Worm (Caenorhabditis elegans) whole organism, L1 larva: ENCODE results near the gene arf-1.

Source experiments
- C04F5.9 ChIP-seq: sonication (generic microtip); optimal IDR thresholded peaks from 2 replicates; lab custom pipeline; 2016; ENCODE audit warnings: missing genetic modification characterization, missing compliant biosample characterization
- C16A3.4 ChIP-seq: fragments of 150-350 bp; optimal IDR thresholded peaks from 2 replicates; lab custom pipeline; 2014; ENCODE audit warnings: missing biosample characterization, missing genetic modification characterization
- C34B4.2 ChIP-seq: sonication (generic microtip); optimal IDR thresholded peaks from 2 replicates; lab custom pipeline; 2017; ENCODE audit warnings: mild to moderate bottlenecking, missing genetic modification characterization, missing compliant biosample characterization
- F16B12.6 ChIP-seq: fragments of 150-350 bp; optimal IDR thresholded peaks from 2 replicates; lab custom pipeline; 2014; ENCODE audit warnings: missing biosample characterization, missing genetic modification characterization
- Y116A8C.19 ChIP-seq: sonication (generic microtip); optimal IDR thresholded peaks from 2 replicates; lab custom pipeline; 2016; ENCODE audit warnings: missing compliant biosample characterization, missing genetic modification characterization, borderline replicate concordance
- aly-2 ChIP-seq: fragments of 150-350 bp; optimal IDR thresholded peaks from 2 replicates; lab custom pipeline; 2014; ENCODE audit warnings: missing biosample characterization, missing genetic modification characterization
- ceh-63 ChIP-seq: fragments of 200-800 bp; sonication (Bioruptor generic); optimal IDR thresholded peaks from 2 replicates; lab custom pipeline; 2018; ENCODE audit warnings: mild to moderate bottlenecking, missing genetic modification characterization, missing compliant biosample characterization
- ceh-8 ChIP-seq: fragments of 200-800 bp; sonication (Bioruptor generic); optimal IDR thresholded peaks from 2 replicates; lab custom pipeline; 2018; ENCODE audit warnings: mild to moderate bottlenecking, missing genetic modification characterization, moderate library complexity, missing compliant biosample characterization
- ceh-82 ChIP-seq, 3 experiments: fragments of 150-350 bp in 1 of 3; sonication (generic microtip) in 2 of 3; optimal IDR thresholded peaks; 2 replicates each; lab custom pipeline; 2014 to 2017; ENCODE audit warnings: missing biosample characterization in 3 of 3, missing genetic modification characterization in 3 of 3
- ceh-88 ChIP-seq: fragments of 200-800 bp; sonication (Bioruptor generic); IDR thresholded peaks from 2 replicates; pipeline ENCODE4 v1.3.6; 2022; ENCODE audit warnings: missing genetic modification characterization, missing compliant biosample characterization
- ceh-90 ChIP-seq: sonication (generic microtip); optimal IDR thresholded peaks from 2 replicates; lab custom pipeline; 2016; ENCODE audit warnings: missing genetic modification characterization, missing compliant biosample characterization
- ces-1 ChIP-seq: fragments of 150-350 bp; optimal IDR thresholded peaks from 2 replicates; lab custom pipeline; 2014; ENCODE audit warnings: missing biosample characterization, missing genetic modification reagents, missing genetic modification characterization
- dsc-1 ChIP-seq: sonication (generic microtip); optimal IDR thresholded peaks from 2 replicates; lab custom pipeline; 2016; ENCODE audit warnings: mild to moderate bottlenecking, missing genetic modification characterization, missing compliant biosample characterization
- elt-2 ChIP-seq: sonication (generic microtip); optimal IDR thresholded peaks from 2 replicates; lab custom pipeline; 2016; ENCODE audit warnings: missing genetic modification characterization, mild to moderate bottlenecking, inconsistent platforms, missing compliant biosample characterization, missing genetic modification reagents
- ets-5 ChIP-seq: fragments of 200-800 bp; sonication (Bioruptor generic); IDR thresholded peaks from 2 replicates; pipeline ENCODE4 v1.3.6; 2022; ENCODE audit warnings: missing genetic modification characterization, missing compliant biosample characterization
- fkh-10 ChIP-seq: sonication (generic microtip); optimal IDR thresholded peaks from 2 replicates; lab custom pipeline; 2017; ENCODE audit warnings: missing biosample characterization, missing genetic modification reagents, missing genetic modification characterization
- hpl-2 ChIP-seq: fragments of 150-350 bp; optimal IDR thresholded peaks from 2 replicates; lab custom pipeline; 2014; ENCODE audit warnings: missing biosample characterization, missing genetic modification reagents, missing genetic modification characterization
- isw-1 ChIP-seq: fragments of 200-800 bp; sonication (Bioruptor generic); IDR thresholded peaks from 2 replicates; pipeline ENCODE4 v1.3.6; 2022; ENCODE audit warnings: missing genetic modification characterization, missing compliant biosample characterization
- lin-14 ChIP-seq: fragments of 200-800 bp; sonication (Bioruptor generic); optimal IDR thresholded peaks from 2 replicates; lab custom pipeline; 2018; ENCODE audit warnings: mild to moderate bottlenecking, missing genetic modification characterization, moderate library complexity, missing compliant biosample characterization
- mab-9 ChIP-seq: fragments of 200-800 bp; sonication (Bioruptor generic); IDR thresholded peaks from 2 replicates; pipeline ENCODE4 v1.3.6; 2022; ENCODE audit warnings: missing genetic modification reagents, missing genetic modification characterization, missing compliant biosample characterization
- mdl-1 ChIP-seq, 2 experiments: fragments of 150-350 bp; optimal IDR thresholded peaks; 2 replicates each; lab custom pipeline; 2014 to 2017; ENCODE audit warnings: missing biosample characterization in 2 of 2, missing genetic modification characterization in 2 of 2, inconsistent platforms in 1 of 2
- mef-2 ChIP-seq: fragments of 150-350 bp; optimal IDR thresholded peaks from 2 replicates; lab custom pipeline; 2014; ENCODE audit warnings: missing biosample characterization, missing genetic modification characterization
- nhr-12 ChIP-seq: sonication (generic microtip); optimal IDR thresholded peaks from 2 replicates; lab custom pipeline; 2017; ENCODE audit warnings: missing biosample characterization, missing genetic modification characterization
- nhr-76 ChIP-seq: sonication (generic microtip); optimal IDR thresholded peaks from 2 replicates; lab custom pipeline; 2017; ENCODE audit warnings: missing biosample characterization, missing genetic modification characterization
- nhr-77 ChIP-seq: fragments of 150-350 bp; optimal IDR thresholded peaks from 2 replicates; lab custom pipeline; 2014; ENCODE audit warnings: missing biosample characterization, missing genetic modification characterization
- nhr-84 ChIP-seq: sonication (generic microtip); optimal IDR thresholded peaks from 2 replicates; lab custom pipeline; 2017; ENCODE audit warnings: missing biosample characterization, missing genetic modification characterization
- nhr-90 ChIP-seq: sonication (generic microtip); optimal IDR thresholded peaks from 2 replicates; lab custom pipeline; 2016; ENCODE audit warnings: mild to moderate bottlenecking, missing genetic modification characterization, missing compliant biosample characterization; ENCODE audit not compliant: poor library complexity
- pax-3 ChIP-seq: fragments of 200-800 bp; sonication (Bioruptor generic); optimal IDR thresholded peaks from 2 replicates; lab custom pipeline; 2018; ENCODE audit warnings: mild to moderate bottlenecking, missing genetic modification characterization, moderate library complexity, missing compliant biosample characterization
- pqm-1 ChIP-seq: sonication (generic microtip); optimal IDR thresholded peaks from 3 replicates; lab custom pipeline; 2017; ENCODE audit warnings: missing biosample characterization, missing genetic modification characterization
- rnt-1 ChIP-seq: sonication (generic microtip); optimal IDR thresholded peaks from 2 replicates; lab custom pipeline; 2016; ENCODE audit warnings: mild to moderate bottlenecking, missing genetic modification characterization, moderate library complexity, missing compliant biosample characterization
- snpc-4 ChIP-seq: fragments of 150-350 bp; optimal IDR thresholded peaks from 2 replicates; lab custom pipeline; 2014; ENCODE audit warnings: missing biosample characterization, missing genetic modification characterization
- snu-23 ChIP-seq: sonication (generic microtip); optimal IDR thresholded peaks from 2 replicates; lab custom pipeline; 2016; ENCODE audit warnings: missing genetic modification characterization, missing compliant biosample characterization
- sptf-1 ChIP-seq: fragments of 150-350 bp; optimal IDR thresholded peaks from 2 replicates; lab custom pipeline; 2014; ENCODE audit warnings: missing biosample characterization, missing genetic modification characterization
- swsn-7 ChIP-seq: sonication (generic microtip); optimal IDR thresholded peaks from 2 replicates; lab custom pipeline; 2016; ENCODE audit warnings: missing genetic modification characterization, missing compliant biosample characterization
- unc-130 ChIP-seq: fragments of 150-350 bp; optimal IDR thresholded peaks from 2 replicates; lab custom pipeline; 2017; ENCODE audit warnings: missing biosample characterization, missing genetic modification characterization, inconsistent platforms
- unc-86 ChIP-seq: sonication (generic microtip); optimal IDR thresholded peaks from 2 replicates; lab custom pipeline; 2016; ENCODE audit warnings: missing genetic modification characterization, missing compliant biosample characterization
- vab-15 ChIP-seq: sonication (generic microtip); optimal IDR thresholded peaks from 2 replicates; lab custom pipeline; 2017; ENCODE audit warnings: missing genotype, mild to moderate bottlenecking, missing genetic modification characterization, missing compliant biosample characterization
- zag-1 ChIP-seq: fragments of 150-350 bp; optimal IDR thresholded peaks from 2 replicates; lab custom pipeline; 2014; ENCODE audit warnings: missing biosample characterization, missing genetic modification characterization
- zip-4 ChIP-seq: fragments of 200-800 bp; sonication (Bioruptor generic); optimal IDR thresholded peaks from 2 replicates; lab custom pipeline; 2018; ENCODE audit warnings: mild to moderate bottlenecking, missing genetic modification characterization, moderate library complexity, missing compliant biosample characterization

Gene arf-1

DNA sequence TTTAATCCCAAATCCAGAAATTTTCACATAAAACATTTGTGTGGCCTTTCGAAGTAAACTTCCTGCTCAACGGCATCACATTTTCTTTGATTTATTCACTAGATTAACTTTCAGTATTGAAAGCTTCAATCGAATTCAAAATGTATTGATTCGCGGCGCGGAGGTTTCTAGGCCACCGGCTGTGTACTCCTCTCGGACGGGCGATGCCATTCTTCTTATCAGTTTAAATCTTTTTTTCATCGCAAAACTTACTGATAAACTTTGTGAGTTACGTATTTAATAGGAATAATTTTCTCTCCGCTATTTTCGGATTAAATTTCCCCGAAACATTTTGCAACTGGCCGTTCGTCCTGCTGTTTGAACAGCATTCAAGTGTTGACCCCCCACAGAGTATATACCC is 7.2 kb downstream of the arf-1 start (continued):
- TF ChIP-seq hpl-2 (GFP tag; lab: Kevin White, UChicago) (no peak), nhr-12 (tag; lab: Kevin White, UChicago) (no peak), swsn-7 (peak; percentile 78)

DNA sequence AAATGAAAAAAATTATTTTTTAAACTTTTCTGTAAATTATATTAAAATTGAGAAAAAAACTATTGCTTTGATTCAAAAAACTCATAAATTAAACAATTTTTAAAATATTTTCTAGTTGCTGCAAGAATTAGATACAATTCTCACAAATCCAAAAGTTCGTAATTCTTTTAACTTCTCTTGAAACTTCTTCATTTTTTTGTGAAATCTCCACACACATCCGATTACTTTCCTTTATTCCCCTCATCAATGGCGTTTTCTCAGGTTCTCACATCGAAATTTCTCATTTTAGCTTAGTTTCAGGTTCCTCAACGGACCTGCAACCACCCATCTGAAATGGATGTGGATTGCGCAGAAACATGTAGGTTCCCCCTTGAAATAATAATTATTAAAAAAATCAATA is 7.9 kb downstream of the arf-1 start, which contains the start of gene wrm-1:
Gene wrm-1 (plus strand): TSS at position 301 of the 400 bp plus-strand sequence.
- TF ChIP-seq aly-2 (tag; lab: Kevin White, UChicago) (no peak), Y116A8C.19 (no peak), nhr-84 (no peak), C04F5.9 (tag; lab: Kevin White, UChicago) (no peak), vab-15 (no peak), pqm-1 (tag; lab: Kevin White, UChicago) (no peak), ceh-88 (GFP tag; lab: Robert Waterston, UW) (no peak), nhr-77 (tag; lab: Kevin White, UChicago) (no peak), ces-1 (GFP tag; lab: Kevin White, UChicago) (no peak), dsc-1 (no peak), mef-2 (tag; lab: Kevin White, UChicago) (no peak), C34B4.2 (tag; lab: Kevin White, UChicago) (no peak), unc-86 (no peak), nhr-76 (no peak), ets-5 (GFP tag; lab: Robert Waterston, UW) (no peak), ceh-90 (tag; lab: Kevin White, UChicago) (no peak), nhr-90 (tag; lab: Kevin White, UChicago) (no peak), F16B12.6 (tag; lab: Kevin White, UChicago) (no peak), snpc-4 (tag; lab: Kevin White, UChicago) (no peak), zip-4 (no peak)

DNA sequence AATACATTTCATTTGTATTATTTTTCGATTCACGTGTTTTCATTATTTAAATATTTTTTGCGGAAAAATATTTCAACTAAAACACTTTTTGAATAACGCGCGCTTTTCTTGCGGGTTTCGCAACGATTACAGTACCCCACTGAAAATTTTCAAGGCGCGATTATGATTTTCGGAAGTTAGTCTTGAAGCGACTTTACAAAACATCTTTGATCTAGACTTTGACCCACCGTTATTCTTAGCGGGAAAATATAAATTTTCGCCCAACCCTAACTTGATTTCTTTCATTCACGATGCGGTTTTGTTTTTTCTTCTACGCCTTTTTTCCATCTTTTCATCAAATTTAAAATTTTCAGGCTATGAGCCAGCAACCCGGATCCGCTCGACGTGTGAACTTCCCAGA is 13.1 kb downstream of the arf-1 start, which contains the start of gene egg-1:
Gene egg-1 (plus strand): TSS at position 354 of the 400 bp plus-strand sequence.
- no peak for TF ChIP-seq zip-4
- TF ChIP-seq ces-1 (GFP tag; lab: Kevin White, UChicago), result no peak
- TF ChIP-seq, all 84 proteins: peak for 0

DNA sequence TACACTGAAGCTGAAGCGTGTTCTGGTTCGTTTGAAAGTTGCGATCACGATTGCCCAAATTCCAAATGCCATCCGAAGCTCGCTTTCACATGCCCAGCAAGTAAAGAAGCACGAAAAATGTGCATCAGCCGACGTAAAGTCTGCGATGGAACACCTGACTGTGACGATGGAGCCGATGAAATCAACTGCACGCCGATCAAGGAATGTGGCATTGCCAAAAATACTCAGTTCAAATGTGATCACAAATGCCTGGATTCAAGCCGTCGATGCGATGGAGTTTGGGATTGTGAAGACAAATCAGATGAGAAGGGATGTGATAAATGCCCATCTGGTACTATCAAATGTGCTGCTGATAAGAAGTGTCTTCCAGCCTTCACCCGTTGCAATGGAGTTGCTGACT is 14.7 kb downstream of the arf-1 start:
- TF ChIP-seq sptf-1 (tag; lab: Kevin White, UChicago) (no peak), rnt-1 (tag; lab: Kevin White, UChicago) (no peak), unc-130 (tag; lab: Kevin White, UChicago) (no peak), ceh-63 (GFP tag; lab: Kevin White, UChicago) (no peak), ceh-88 (GFP tag; lab: Robert Waterston, UW) (no peak), pax-3 (no peak), swsn-7 (no peak), lin-14 (GFP tag; lab: Kevin White, UChicago) (no peak), isw-1 (GFP tag; lab: Robert Waterston, UW) (no peak), ceh-8 (no peak), C16A3.4 (tag; lab: Kevin White, UChicago) (no peak), dsc-1 (no peak), fkh-10 (no peak), elt-2 (tag; lab: Kevin White, UChicago) (no peak), mdl-1 (tag; optimal IDR thresholded peaks at IDR 0.05; lab: Kevin White, UChicago) (no peak), zag-1 (tag; lab: Kevin White, UChicago) (no peak), mab-9 (GFP tag; lab: Robert Waterston, UW) (no peak), ceh-82 (tag; optimal IDR thresholded peaks at IDR 0.05; lab: Kevin White, UChicago) (no peak), snu-23 (GFP tag; lab: Kevin White, UChicago) (no peak), nhr-90 (tag; lab: Kevin White, UChicago) (no peak)
